Fruit fly (Drosophila melanogaster): ENCODE results near the gene CG43725.
A peak's percentile ranks its signal among the peaks of the same experiment; 100 is the strongest.

CG43725 gene

dm6 chr2L:11119966-11120517, 44.7 kb downstream of the CG43725 start, which contains the start of gene CG6230:
CG6230 (minus strand) TSS chr2L:11120319.
- no peak for TF ChIP-seq Bteb2 (GFP tag; optimal IDR thresholded peaks at IDR 0.05)
- TF ChIP-seq HmgD (GFP tag; optimal IDR thresholded peaks at IDR 0.05), result no peak
- no peak for TF ChIP-seq oc (tag; optimal IDR thresholded peaks at IDR 0.05)
- no peak for TF ChIP-seq klu (GFP tag; IDR thresholded peaks at IDR 0.05)
- TF ChIP-seq Scr (GFP tag; IDR thresholded peaks at IDR 0.05; ENCODE audit: partially characterized antibody), result peak; percentile 70
- no peak for TF ChIP-seq NC2β (GFP tag; optimal IDR thresholded peaks at IDR 0.05)
- no peak for TF ChIP-seq Asciz (GFP tag; optimal IDR thresholded peaks at IDR 0.05)
- TF ChIP-seq mam (GFP tag; optimal IDR thresholded peaks at IDR 0.05), result no peak
- TF ChIP-seq hbn (GFP tag; IDR thresholded peaks at IDR 0.05; ENCODE audit: partially characterized antibody), result peak; percentile 55; the same call in 1 of the 2 replicates
- TF ChIP-seq E2f2 (GFP tag; IDR thresholded peaks at IDR 0.05), result peak; percentile 90
- TF ChIP-seq CG17385 (GFP tag; optimal IDR thresholded peaks at IDR 0.05), result no peak
- TF ChIP-seq HLH4C (GFP tag; IDR thresholded peaks at IDR 0.05; ENCODE audit: partially characterized antibody), result peak; percentile 63
- TF ChIP-seq Bgb (GFP tag; IDR thresholded peaks at IDR 0.05; ENCODE audit: partially characterized antibody), result peak; percentile 71
- no peak for TF ChIP-seq E2f1 (GFP tag; IDR thresholded peaks at IDR 0.05)
- TF ChIP-seq nmo (GFP tag; optimal IDR thresholded peaks at IDR 0.05), result peak; percentile 9
- TF ChIP-seq CG3838 (GFP tag; optimal IDR thresholded peaks at IDR 0.05), result no peak
- no peak for TF ChIP-seq sisA (GFP tag; IDR thresholded peaks at IDR 0.05)
- no peak for TF ChIP-seq Hr3 (GFP tag; optimal IDR thresholded peaks at IDR 0.05)
- TF ChIP-seq Dref (GFP tag; IDR thresholded peaks at IDR 0.05), result peak; percentile 86
- peak; percentile 70 for TF ChIP-seq nerfin-2 (GFP tag; IDR thresholded peaks at IDR 0.05; ENCODE audit: partially characterized antibody)
- peak; percentile 68 for TF ChIP-seq unc-4 (GFP tag; IDR thresholded peaks at IDR 0.05; ENCODE audit: partially characterized antibody)
- TF ChIP-seq CG34224 (GFP tag; IDR thresholded peaks at IDR 0.05; ENCODE audit: partially characterized antibody), result peak; percentile 73
- TF ChIP-seq CG5245 (GFP tag; optimal IDR thresholded peaks at IDR 0.05), result no peak
- TF ChIP-seq Sin3A (optimal IDR thresholded peaks at IDR 0.05), result peak; percentile 3
- TF ChIP-seq CG14710 (tag; optimal IDR thresholded peaks at IDR 0.05), result peak; percentile 3
- peak; percentile 40 for TF ChIP-seq stwl (tag; optimal IDR thresholded peaks at IDR 0.05)
- TF ChIP-seq Ravus (GFP tag; IDR thresholded peaks at IDR 0.05), result no peak
- TF ChIP-seq dpn (GFP tag; optimal IDR thresholded peaks at IDR 0.05), result no peak
- peak; percentile 11; the same call in 1 of the 3 replicates for TF ChIP-seq CG7963 (GFP tag; IDR thresholded peaks at IDR 0.05; ENCODE audit: partially characterized antibody)
- TF ChIP-seq CG2129 (GFP tag; IDR thresholded peaks at IDR 0.05; ENCODE audit: partially characterized antibody), result peak; percentile 33; the same call in 1 of the 2 replicates
- TF ChIP-seq sr (GFP tag; IDR thresholded peaks at IDR 0.05), result no peak
- peak; percentile 52 for TF ChIP-seq MESR4 (GFP tag; optimal IDR thresholded peaks at IDR 0.05)
- no peak for TF ChIP-seq CG42726 (GFP tag; IDR thresholded peaks at IDR 0.05; ENCODE audit: partially characterized antibody)
- TF ChIP-seq lmd (GFP tag; IDR thresholded peaks at IDR 0.05), result no peak
- TF ChIP-seq CG17568 (GFP tag; optimal IDR thresholded peaks at IDR 0.05), result no peak
- peak; percentile 60 for TF ChIP-seq sna (GFP tag; IDR thresholded peaks at IDR 0.05; ENCODE audit: partially characterized antibody)
- TF ChIP-seq CG15514 (GFP tag; optimal IDR thresholded peaks at IDR 0.05), result peak; percentile 16
- no peak for TF ChIP-seq lov (optimal IDR thresholded peaks at IDR 0.05)
- no peak for TF ChIP-seq lov (GFP tag; IDR thresholded peaks at IDR 0.05)
- no peak for TF ChIP-seq pho (GFP tag; optimal IDR thresholded peaks at IDR 0.05)
- TF ChIP-seq hth (optimal IDR thresholded peaks at IDR 0.05), result no peak
- peak; percentile 78 for TF ChIP-seq Myb (GFP tag; optimal IDR thresholded peaks at IDR 0.05)
- no peak for TF ChIP-seq Lim3 (GFP tag; IDR thresholded peaks at IDR 0.05)
- peak; percentile 61; the same call in 2 of the 3 replicates for TF ChIP-seq knrl (GFP tag; IDR thresholded peaks at IDR 0.05; ENCODE audit: partially characterized antibody)
- no peak for TF ChIP-seq CG2202 (tag; optimal IDR thresholded peaks at IDR 0.05)
- TF ChIP-seq YL-1 (GFP tag; optimal IDR thresholded peaks at IDR 0.05), result peak; percentile 66
- TF ChIP-seq Dp (GFP tag; optimal IDR thresholded peaks at IDR 0.05), result peak; percentile 84
- peak; percentile 33; the same call in 1 of the 3 replicates for TF ChIP-seq CG16813 (GFP tag; IDR thresholded peaks at IDR 0.05; ENCODE audit: partially characterized antibody)
- peak; percentile 51; the same call in 1 of the 3 replicates for TF ChIP-seq Doc3 (GFP tag; IDR thresholded peaks at IDR 0.05; ENCODE audit: partially characterized antibody)
